Fruit fly (Drosophila melanogaster): ENCODE measurements around the gene CG8312.

Gene CG8312

dm6 chr3R:9565895-9566294, 25.2 kb upstream of the CG8312 start, which contains the start of gene CG16789:
TSS of gene CG16789 (plus strand) at chr3R:9566195.
- no peak for TF ChIP-seq CG12605 (GFP tag; IDR thresholded peaks at IDR 0.05)
- no peak for TF ChIP-seq CG14655 (GFP tag; optimal IDR thresholded peaks at IDR 0.05)
- TF ChIP-seq CG17806 (tag; optimal IDR thresholded peaks at IDR 0.05), result no peak
- no peak for TF ChIP-seq CG9948 (tag; optimal IDR thresholded peaks at IDR 0.05)
- no peak for TF ChIP-seq rn (GFP tag; IDR thresholded peaks at IDR 0.05)
- no peak for TF ChIP-seq gl (tag; optimal IDR thresholded peaks at IDR 0.05)
- no peak for TF ChIP-seq D1 (tag; optimal IDR thresholded peaks at IDR 0.05)
- TF ChIP-seq Snoo (tag; optimal IDR thresholded peaks at IDR 0.05), result no peak
- no peak for TF ChIP-seq CG13204 (GFP tag; optimal IDR thresholded peaks at IDR 0.05)
- no peak for TF ChIP-seq CG34367 (tag; optimal IDR thresholded peaks at IDR 0.05)
- no peak for TF ChIP-seq CG4496 (GFP tag; IDR thresholded peaks at IDR 0.05)
- no peak for TF ChIP-seq Ets98B (GFP tag; IDR thresholded peaks at IDR 0.05)
- no peak for TF ChIP-seq EcR (GFP tag; optimal IDR thresholded peaks at IDR 0.05)
- TF ChIP-seq Pif1B (GFP tag; optimal IDR thresholded peaks at IDR 0.05), result no peak
- no peak for TF ChIP-seq Pif1A (GFP tag; optimal IDR thresholded peaks at IDR 0.05)

dm6 chr3R:9570114-9570513, 21.0 kb upstream of the CG8312 start, which contains the start of gene CG16790:
TSS of gene CG16790 (minus strand) at chr3R:9570214.
- TF ChIP-seq CG4496 (GFP tag; IDR thresholded peaks at IDR 0.05) (no peak), Pif1B (GFP tag; optimal IDR thresholded peaks at IDR 0.05) (no peak), CG12605 (GFP tag; IDR thresholded peaks at IDR 0.05) (no peak), CG32121 (GFP tag; IDR thresholded peaks at IDR 0.05) (no peak)

- peak; percentile 30 for TF ChIP-seq EcR (GFP tag; optimal IDR thresholded peaks at IDR 0.05)
- no peak for TF ChIP-seq fd96Ca (GFP tag; IDR thresholded peaks at IDR 0.05)
- TF ChIP-seq Pif1A (GFP tag; optimal IDR thresholded peaks at IDR 0.05), result no peak
- no peak for TF ChIP-seq gl (tag; optimal IDR thresholded peaks at IDR 0.05)
Observed at dm6 chr3R:9570657-9571056, 20.5 kb upstream of the CG8312 start.

dm6 chr3R:9571523-9571922, 19.6 kb upstream of the CG8312 start, which contains the start of gene CG9396:
TSS of gene CG9396 (minus strand) at chr3R:9571623.
- TF ChIP-seq CG8301 (tag; optimal IDR thresholded peaks at IDR 0.05), result no peak
- no peak for TF ChIP-seq D1 (tag; optimal IDR thresholded peaks at IDR 0.05)
- no peak for TF ChIP-seq CG10348 (GFP tag; IDR thresholded peaks at IDR 0.05)
- no peak for TF ChIP-seq Ets98B (GFP tag; IDR thresholded peaks at IDR 0.05)
- TF ChIP-seq CG15710 (tag; optimal IDR thresholded peaks at IDR 0.05), result no peak
- TF ChIP-seq gl (tag; optimal IDR thresholded peaks at IDR 0.05), result no peak
- TF ChIP-seq fd96Ca (GFP tag; IDR thresholded peaks at IDR 0.05), result no peak
- TF ChIP-seq CG32121 (GFP tag; IDR thresholded peaks at IDR 0.05), result no peak
- no peak for TF ChIP-seq CG17806 (tag; optimal IDR thresholded peaks at IDR 0.05)
- no peak for TF ChIP-seq Pif1B (GFP tag; optimal IDR thresholded peaks at IDR 0.05)
- TF ChIP-seq CG4496 (GFP tag; IDR thresholded peaks at IDR 0.05), result no peak

dm6 chr3R:9572929-9573811, 17.9 kb upstream of the CG8312 start:
- TF ChIP-seq CG34367 (tag; optimal IDR thresholded peaks at IDR 0.05) (no peak), gl (tag; optimal IDR thresholded peaks at IDR 0.05) (no peak), CG4496 (GFP tag; IDR thresholded peaks at IDR 0.05) (no peak), Pif1A (GFP tag; optimal IDR thresholded peaks at IDR 0.05) (no peak), D1 (tag; optimal IDR thresholded peaks at IDR 0.05) (no peak), EcR (GFP tag; optimal IDR thresholded peaks at IDR 0.05) (no peak), CG14655 (GFP tag; optimal IDR thresholded peaks at IDR 0.05) (no peak), fd96Ca (GFP tag; IDR thresholded peaks at IDR 0.05) (no peak), CG10348 (GFP tag; IDR thresholded peaks at IDR 0.05) (no peak), CG32121 (GFP tag; IDR thresholded peaks at IDR 0.05) (no peak), CG12605 (GFP tag; IDR thresholded peaks at IDR 0.05) (no peak; the same call in 1 of the 2 replicates)

dm6 chr3R:9573812-9574587, 17.1 kb upstream of the CG8312 start, which contains the start of gene CG9399:
TSS of gene CG9399 (minus strand) at chr3R:9574211.
- TF ChIP-seq CG8159 (tag; optimal IDR thresholded peaks at IDR 0.05) (peak; percentile 95), fd96Ca (GFP tag; IDR thresholded peaks at IDR 0.05) (peak; percentile 98), Pif1A (GFP tag; optimal IDR thresholded peaks at IDR 0.05) (peak; percentile 96), CG8301 (tag; optimal IDR thresholded peaks at IDR 0.05) (peak; percentile 99), CG12605 (GFP tag; IDR thresholded peaks at IDR 0.05) (peak; percentile 97), CG10348 (GFP tag; IDR thresholded peaks at IDR 0.05) (peak; percentile 92), CG15710 (tag; optimal IDR thresholded peaks at IDR 0.05) (peak; percentile 97), CG32121 (GFP tag; IDR thresholded peaks at IDR 0.05) (peak; percentile 98), CG17806 (tag; optimal IDR thresholded peaks at IDR 0.05) (peak; percentile 97), Ets98B (GFP tag; IDR thresholded peaks at IDR 0.05) (peak; percentile 99), rn (GFP tag; IDR thresholded peaks at IDR 0.05) (peak; percentile 97), Pif1B (GFP tag; optimal IDR thresholded peaks at IDR 0.05) (peak; percentile 96), EcR (GFP tag; optimal IDR thresholded peaks at IDR 0.05) (peak; percentile 67), CG4496 (GFP tag; IDR thresholded peaks at IDR 0.05) (peak; percentile 99), CG13204 (GFP tag; optimal IDR thresholded peaks at IDR 0.05) (peak; percentile 82), CG9948 (tag; optimal IDR thresholded peaks at IDR 0.05) (peak; percentile 96), gl (tag; optimal IDR thresholded peaks at IDR 0.05) (peak; percentile 90), CG34367 (tag; optimal IDR thresholded peaks at IDR 0.05) (peak; percentile 95), CG14655 (GFP tag; optimal IDR thresholded peaks at IDR 0.05) (peak; percentile 98), Snoo (tag; optimal IDR thresholded peaks at IDR 0.05) (peak; percentile 96), D1 (tag; optimal IDR thresholded peaks at IDR 0.05) (peak; percentile 76)

All from whole organism, pupa.